Worm (Caenorhabditis elegans) whole organism, L1 larva: ENCODE results near the gene C49F8.14.

Source experiments
- blmp-1 ChIP-seq: fragments of 150-350 bp; optimal IDR thresholded peaks from 2 replicates; lab custom pipeline; 2014; ENCODE audit warnings: missing biosample characterization, missing genetic modification characterization
- dpl-1 ChIP-seq, 3 experiments: fragments of 150-350 bp in 2 of 3; sonication (generic microtip) in 1 of 3; optimal IDR thresholded peaks; 2 replicates each; lab custom pipeline; 2014 to 2017; ENCODE audit warnings: missing biosample characterization in 3 of 3, missing genetic modification characterization in 3 of 3, missing genetic modification reagents in 3 of 3
- mdl-1 ChIP-seq, 2 experiments: fragments of 150-350 bp; optimal IDR thresholded peaks; 2 replicates each; lab custom pipeline; 2014 to 2017; ENCODE audit warnings: missing biosample characterization in 2 of 2, missing genetic modification characterization in 2 of 2, inconsistent platforms in 1 of 2
- mep-1 ChIP-seq: fragments of 150-350 bp; optimal IDR thresholded peaks from 2 replicates; lab custom pipeline; 2014; ENCODE audit warnings: missing biosample characterization, missing genetic modification characterization
- nhr-237 ChIP-seq: fragments of 150-350 bp; optimal IDR thresholded peaks from 2 replicates; lab custom pipeline; 2014; ENCODE audit warnings: missing biosample characterization, missing genetic modification characterization
- tbx-2 ChIP-seq: sonication (generic microtip); optimal IDR thresholded peaks from 2 replicates; lab custom pipeline; 2016; ENCODE audit warnings: missing genetic modification characterization, missing compliant biosample characterization

DNA sequence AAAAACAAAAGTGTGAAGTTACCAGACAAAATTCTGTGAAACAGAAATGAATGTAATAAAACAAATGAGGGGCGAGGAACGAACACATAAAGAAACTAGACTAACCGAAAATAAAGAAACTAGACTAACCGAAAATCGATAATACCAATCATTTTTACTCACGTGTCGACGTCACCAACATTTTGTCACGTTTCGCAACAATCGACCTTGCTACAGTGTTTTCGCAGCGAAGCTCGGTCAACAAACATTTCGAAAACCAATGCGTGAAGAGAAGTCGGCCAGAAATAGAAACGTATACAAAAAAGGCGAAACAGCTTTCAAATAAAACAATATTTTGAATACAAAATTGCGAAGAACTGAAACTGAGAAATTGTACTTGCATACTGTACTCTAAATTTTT lies 9.8 kb downstream of the C49F8.14 start:
- TF ChIP-seq tbx-2 (tag; lab: Kevin White, UChicago) = no peak
- peak; percentile 15 for TF ChIP-seq blmp-1 (tag; lab: Kevin White, UChicago)
- no peak for TF ChIP-seq nhr-237 (tag; lab: Kevin White, UChicago)
- TF ChIP-seq mdl-1 (tag; optimal IDR thresholded peaks at IDR 0.05; lab: Kevin White, UChicago) = peak in 1 of 2 experiments; percentile 70
- no peak for TF ChIP-seq dpl-1 (GFP tag; optimal IDR thresholded peaks at IDR 0.05; lab: Kevin White, UChicago)
- no peak for TF ChIP-seq mep-1
